Worm (Caenorhabditis elegans) whole organism, late embryonic: Measurements from ENCODE around the gene T22B2.3.

ENCODE experiments used
- ceh-14 ChIP-seq: sonication (generic microtip); optimal IDR thresholded peaks from 2 replicates; lab custom pipeline; 2016; ENCODE audit warnings: missing genotype, missing genetic modification characterization, missing compliant biosample characterization
- ceh-31 ChIP-seq: sonication (generic microtip); optimal IDR thresholded peaks from 2 replicates; lab custom pipeline; 2016; ENCODE audit warnings: missing genetic modification characterization, missing compliant biosample characterization
- ceh-45 ChIP-seq: fragments of 200-800 bp; sonication (Bioruptor generic); IDR thresholded peaks from 2 replicates; pipeline ENCODE4 v1.3.6; 2022; ENCODE audit warnings: missing genetic modification reagents, missing genetic modification characterization, missing compliant biosample characterization
- che-1 ChIP-seq: sonication (generic microtip); optimal IDR thresholded peaks from 2 replicates; lab custom pipeline; 2016; ENCODE audit warnings: mild to moderate bottlenecking, missing genetic modification characterization, missing compliant biosample characterization
- lim-6 ChIP-seq: sonication (generic microtip); optimal IDR thresholded peaks from 2 replicates; lab custom pipeline; 2016; ENCODE audit warnings: missing genetic modification characterization, missing compliant biosample characterization
- nhr-11 ChIP-seq: fragments of 150-350 bp; optimal IDR thresholded peaks from 2 replicates; lab custom pipeline; 2014; ENCODE audit warnings: missing biosample characterization, missing genetic modification characterization
- pax-1 ChIP-seq: fragments of 150-350 bp; optimal IDR thresholded peaks from 2 replicates; lab custom pipeline; 2014; ENCODE audit warnings: missing biosample characterization, missing genetic modification characterization
- pros-1 ChIP-seq: fragments of 150-350 bp; optimal IDR thresholded peaks from 2 replicates; lab custom pipeline; 2014; ENCODE audit warnings: missing biosample characterization, missing genetic modification reagents, missing genetic modification characterization
- ref-2 ChIP-seq: sonication (generic microtip); optimal IDR thresholded peaks from 2 replicates; lab custom pipeline; 2016; ENCODE audit warnings: missing genetic modification characterization, missing compliant biosample characterization
- sox-2 ChIP-seq: fragments of 200-800 bp; sonication (Bioruptor generic); IDR thresholded peaks from 2 replicates; pipeline ENCODE4 v1.3.6; 2022; ENCODE audit warnings: missing genetic modification reagents, missing genetic modification characterization, missing compliant biosample characterization
- sox-4 ChIP-seq: sonication (generic microtip); optimal IDR thresholded peaks from 2 replicates; lab custom pipeline; 2017; ENCODE audit warnings: mild to moderate bottlenecking, missing genetic modification characterization, inconsistent platforms, missing compliant biosample characterization
- unc-55 ChIP-seq: sonication (generic microtip); optimal IDR thresholded peaks from 2 replicates; lab custom pipeline; 2017; ENCODE audit warnings: missing biosample characterization, missing genetic modification reagents, missing genetic modification characterization

ce11 chrX:3932694-3933093 lies 15.6 kb downstream of the T22B2.3 start:
- TF ChIP-seq che-1 (no peak), pros-1 (tag; lab: Kevin White, UChicago) (no peak), sox-2 (GFP tag; lab: Robert Waterston, UW) (no peak), sox-4 (tag; lab: Kevin White, UChicago) (no peak), ceh-45 (no peak), lim-6 (tag; lab: Kevin White, UChicago) (no peak), nhr-11 (tag; lab: Kevin White, UChicago) (no peak), ceh-31 (no peak), ref-2 (no peak), ceh-14 (tag; lab: Kevin White, UChicago) (no peak), unc-55 (GFP tag; lab: Kevin White, UChicago) (no peak), pax-1 (tag; lab: Kevin White, UChicago) (no peak)
